Fruit fly (Drosophila melanogaster) ovary, adult (tissue): Measurements from ENCODE around the gene PRL-1.
A peak's percentile ranks its signal among the peaks of the same experiment; 100 is the strongest.

Source experiments
- CG17801 ChIP-seq: fragments of 200-800 bp; optimal IDR thresholded peaks from 2 replicates; lab custom pipeline; 2019; ENCODE audit warnings: missing biosample characterization, mild to moderate bottlenecking, missing genetic modification characterization, moderate library complexity; ENCODE audit not compliant: partially characterized antibody

The PRL-1 gene

DNA sequence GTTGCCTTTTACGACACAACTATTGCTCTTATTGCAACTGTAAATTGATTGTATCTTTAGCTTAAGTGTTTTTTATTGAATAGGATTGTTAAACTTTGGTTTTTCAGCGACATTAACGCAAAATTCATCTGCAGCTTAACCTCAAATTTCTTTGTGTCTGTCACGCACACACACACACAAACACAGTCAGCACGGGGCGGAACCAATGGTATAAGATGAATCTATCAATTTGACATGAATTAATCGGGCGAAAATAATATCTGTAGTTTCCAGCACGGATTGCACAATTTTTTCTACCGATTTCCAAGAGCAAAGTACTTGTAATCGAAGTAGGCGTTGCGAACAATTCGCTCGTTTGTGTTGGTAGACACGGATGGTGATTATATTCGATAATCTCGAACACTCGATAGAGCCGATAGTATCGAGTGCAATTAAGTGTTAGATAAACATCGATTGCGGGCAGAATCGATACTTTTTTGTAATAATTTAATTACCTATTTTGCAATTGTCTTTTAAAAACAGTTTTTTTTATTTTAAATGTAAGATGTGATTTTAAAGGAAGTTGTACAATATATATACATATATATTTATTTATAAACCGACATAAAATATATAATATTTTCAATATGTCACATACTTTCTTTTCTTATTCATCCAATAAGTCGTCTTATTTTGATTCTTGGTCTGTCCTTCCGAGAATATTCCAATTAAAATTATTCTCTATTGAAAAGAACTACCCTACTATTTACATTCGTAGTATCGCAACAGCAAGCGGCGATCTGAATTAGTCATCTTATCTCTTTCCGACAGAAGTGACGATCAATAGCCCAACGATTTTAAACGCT lies at the start of gene PRL-1, which contains the start of gene EndoGI:
Gene PRL-1 (minus strand): TSS at position 380 of the 845 bp plus-strand sequence.
Gene EndoGI (plus strand): TSS at position 462 of the 845 bp plus-strand sequence.
- peak; percentile 97 for TF ChIP-seq CG17801

DNA sequence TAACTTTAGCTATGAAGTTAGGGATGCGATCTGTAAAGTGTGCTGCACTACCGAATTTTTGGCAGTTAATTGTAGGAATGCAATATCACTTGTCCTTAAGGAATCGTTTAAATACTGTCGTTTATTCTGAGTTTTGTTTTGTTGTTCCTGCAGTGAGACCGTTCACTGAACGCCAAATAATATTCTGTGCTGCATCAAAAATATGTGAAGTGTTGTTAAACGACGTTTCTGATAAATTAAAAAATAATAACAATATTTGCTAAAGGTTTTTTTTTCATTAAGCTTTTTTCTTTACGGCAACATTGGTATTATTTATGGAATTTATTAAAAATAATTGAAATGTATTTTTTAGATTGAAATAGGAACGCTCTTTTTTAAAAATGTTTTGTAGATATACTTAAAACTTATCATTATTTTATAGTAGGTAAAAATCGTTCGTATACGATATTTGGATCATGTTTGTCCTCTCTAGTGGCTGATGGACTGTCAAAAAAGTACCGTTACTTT lies 45.4 kb upstream of the PRL-1 start, which contains the start of gene GMF:
Gene GMF (minus strand): TSS at position 182 of the 507 bp plus-strand sequence.
- TF ChIP-seq CG17801, result peak; percentile 51

DNA sequence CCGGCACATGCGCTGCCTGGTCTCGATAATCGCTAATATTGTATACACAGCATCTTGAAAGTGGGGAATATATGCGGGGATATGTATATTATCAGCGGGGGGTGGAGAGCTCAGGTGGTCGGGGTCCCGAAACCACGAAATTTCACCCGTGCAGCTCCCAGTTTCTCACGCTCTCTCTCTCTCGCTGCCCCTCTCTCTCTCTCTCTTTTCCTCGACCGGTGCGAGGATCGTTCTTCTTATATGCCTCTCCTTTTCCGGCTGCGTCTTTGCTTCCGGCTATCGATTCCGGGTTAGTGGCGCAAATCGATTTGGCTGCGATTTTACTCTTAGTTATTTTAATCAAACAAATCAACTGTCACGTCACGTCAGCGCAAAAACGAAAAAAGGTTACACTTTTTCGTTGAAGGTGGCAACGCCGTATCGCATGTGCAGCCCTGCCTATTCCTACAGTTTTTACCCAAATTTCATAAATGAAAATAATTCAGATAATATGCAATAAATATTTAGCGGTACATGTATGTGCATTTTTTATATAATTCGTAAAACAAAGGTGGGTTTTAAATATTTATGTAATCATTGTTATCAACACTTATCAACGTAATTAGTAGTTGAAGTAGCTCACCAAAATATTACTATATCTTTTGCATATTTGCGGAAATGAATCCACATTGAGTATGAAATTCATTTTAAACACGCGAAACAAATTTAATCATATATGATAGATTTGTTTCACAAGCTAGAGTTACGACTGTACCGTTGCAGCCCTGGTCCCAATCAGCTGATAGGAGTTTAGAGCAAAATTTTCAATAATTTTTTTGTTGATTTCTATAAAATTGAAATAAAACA lies 42.3 kb upstream of the PRL-1 start, which contains the start of the genes heix and CG17328:
Gene heix (minus strand): TSS at position 393 of the 846 bp plus-strand sequence.
Gene CG17328 (plus strand): TSS at position 478 of the 846 bp plus-strand sequence.
- TF ChIP-seq CG17801, result peak; percentile 55

DNA sequence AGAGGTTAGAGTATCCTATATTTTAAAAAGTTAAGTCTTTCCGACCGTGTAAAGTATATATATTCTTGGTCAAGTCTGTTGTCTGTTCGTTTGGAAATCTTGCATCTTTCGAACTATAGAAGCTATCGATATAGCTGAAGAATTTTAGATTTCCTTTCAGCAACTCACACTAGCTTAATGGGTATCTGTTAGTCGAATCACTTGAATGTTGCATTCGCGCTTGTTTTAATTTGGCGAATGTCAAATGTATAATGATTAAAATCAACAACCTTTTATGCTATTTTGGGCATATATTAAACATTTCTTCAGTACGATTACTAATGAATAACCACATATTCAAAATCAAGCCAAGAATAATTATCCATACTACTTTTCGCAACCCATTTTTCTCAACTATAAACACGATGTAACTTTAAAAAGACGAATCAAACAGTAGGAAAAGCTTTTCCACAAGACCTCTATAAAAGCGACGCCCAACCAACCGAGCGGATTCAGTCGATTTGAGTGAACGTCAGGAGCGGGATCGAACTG lies 36.4 kb upstream of the PRL-1 start, which contains the start of gene Cyp303a1:
Gene Cyp303a1 (plus strand): TSS at position 481 of the 531 bp plus-strand sequence.
- TF ChIP-seq CG17801, result no peak

DNA sequence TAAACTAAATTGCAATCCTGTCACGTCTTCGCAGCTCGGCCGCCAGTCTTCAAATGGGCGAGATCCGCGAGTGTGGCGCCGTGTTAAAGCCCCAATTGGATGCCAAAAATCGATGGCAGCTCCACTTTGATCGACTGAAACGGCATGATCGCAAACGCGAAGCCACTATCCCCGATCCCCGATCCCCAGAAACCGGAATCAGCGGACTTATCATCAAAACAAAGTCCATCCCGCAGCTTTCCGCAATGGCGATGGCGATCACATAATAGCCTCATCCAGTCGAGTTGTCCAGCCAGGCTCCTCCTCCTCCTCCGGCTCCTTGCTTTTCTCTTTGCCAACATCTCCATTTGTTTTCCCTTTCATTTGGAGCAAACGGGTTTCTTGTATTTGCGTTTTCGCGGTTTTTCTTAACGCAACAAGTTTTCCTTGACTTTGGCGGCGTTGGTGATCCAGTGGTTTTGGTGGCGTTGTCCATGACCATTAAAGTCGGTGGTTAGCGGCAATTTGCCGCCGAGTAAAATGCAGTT lies 35.6 kb upstream of the PRL-1 start, which contains the start of gene CG13258:
Gene CG13258 (minus strand): TSS at position 51 of the 527 bp plus-strand sequence.
- TF ChIP-seq CG17801, result no peak

DNA sequence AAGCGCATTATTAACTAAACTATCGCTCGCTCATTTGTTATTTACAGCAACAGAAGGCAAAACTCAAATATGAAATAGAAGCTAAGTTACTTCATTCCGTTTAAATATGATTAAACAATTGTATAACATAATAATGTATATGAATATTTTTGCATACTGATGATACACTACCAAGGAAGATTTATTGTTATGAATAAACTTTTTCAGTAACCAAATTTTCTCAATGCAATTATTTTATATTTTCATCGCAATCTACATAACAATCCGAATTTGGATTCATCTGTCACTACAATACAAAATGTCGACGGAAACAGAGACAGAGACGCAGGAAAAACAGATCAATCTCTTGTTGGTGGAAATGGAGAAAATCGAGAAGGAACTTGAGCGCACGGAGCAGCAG lies 33.6 kb upstream of the PRL-1 start, which contains the start of gene CG17329:
Gene CG17329 (plus strand): TSS at position 301 of the 400 bp plus-strand sequence.
- no peak for TF ChIP-seq CG17801

DNA sequence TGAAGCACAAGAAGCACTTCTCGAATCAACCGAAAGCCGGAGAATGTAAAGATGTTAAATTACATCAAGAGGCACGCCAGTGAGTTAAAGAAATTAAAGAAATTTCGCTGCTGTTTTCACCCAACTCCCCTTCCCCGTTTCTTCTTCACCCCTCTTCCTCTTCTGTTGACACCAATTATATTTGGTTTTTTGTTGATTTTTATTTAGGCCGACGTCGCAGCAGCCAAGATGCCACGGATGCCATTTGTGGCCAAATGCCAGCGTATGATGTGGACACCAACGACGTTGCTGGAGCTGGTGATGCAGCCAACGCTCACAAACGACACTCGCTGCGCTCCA lies 31.0 kb upstream of the PRL-1 start:
- no peak for TF ChIP-seq CG17801

DNA sequence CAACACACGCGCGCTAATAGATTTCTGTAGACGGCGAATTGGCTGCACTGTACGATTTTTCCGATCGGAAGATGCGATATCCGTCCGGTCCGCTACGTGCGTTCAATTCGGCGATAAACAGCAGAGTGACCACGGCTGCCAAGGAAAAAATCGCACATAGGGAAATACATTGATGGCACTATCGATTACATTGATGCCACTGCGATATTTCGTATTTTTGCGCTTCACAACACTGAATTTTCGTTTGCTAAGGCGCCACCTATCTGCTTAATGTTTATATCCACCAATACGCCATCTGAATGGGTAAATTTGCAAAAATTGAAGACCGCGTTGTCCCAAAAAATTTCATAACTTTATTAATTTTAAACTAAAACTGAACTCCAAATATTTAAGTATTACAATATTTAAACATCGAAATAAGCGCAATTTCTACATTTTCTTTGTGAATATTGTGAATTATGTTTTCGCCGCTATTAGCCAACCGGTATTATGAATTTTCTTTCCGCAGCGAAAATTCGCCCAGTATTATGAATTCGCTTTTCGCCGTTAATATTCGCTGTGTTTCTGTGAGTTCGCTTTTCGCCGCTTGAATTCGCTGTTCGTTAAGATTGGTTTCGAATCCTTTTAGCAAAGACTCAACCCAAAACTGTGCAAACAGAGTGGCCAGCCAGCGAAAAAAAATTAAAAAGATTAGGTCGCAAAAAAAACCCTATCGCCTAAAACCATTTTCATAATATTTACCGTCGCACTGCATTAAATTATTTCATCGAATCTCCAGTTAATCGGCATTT lies 30.4 kb upstream of the PRL-1 start, which contains the start of the genes crp and pkaap:
Gene crp (minus strand): TSS at position 129 of the 791 bp plus-strand sequence.
Gene pkaap (plus strand): TSS at position 689 of the 791 bp plus-strand sequence.
- TF ChIP-seq CG17801, result peak; percentile 71

DNA sequence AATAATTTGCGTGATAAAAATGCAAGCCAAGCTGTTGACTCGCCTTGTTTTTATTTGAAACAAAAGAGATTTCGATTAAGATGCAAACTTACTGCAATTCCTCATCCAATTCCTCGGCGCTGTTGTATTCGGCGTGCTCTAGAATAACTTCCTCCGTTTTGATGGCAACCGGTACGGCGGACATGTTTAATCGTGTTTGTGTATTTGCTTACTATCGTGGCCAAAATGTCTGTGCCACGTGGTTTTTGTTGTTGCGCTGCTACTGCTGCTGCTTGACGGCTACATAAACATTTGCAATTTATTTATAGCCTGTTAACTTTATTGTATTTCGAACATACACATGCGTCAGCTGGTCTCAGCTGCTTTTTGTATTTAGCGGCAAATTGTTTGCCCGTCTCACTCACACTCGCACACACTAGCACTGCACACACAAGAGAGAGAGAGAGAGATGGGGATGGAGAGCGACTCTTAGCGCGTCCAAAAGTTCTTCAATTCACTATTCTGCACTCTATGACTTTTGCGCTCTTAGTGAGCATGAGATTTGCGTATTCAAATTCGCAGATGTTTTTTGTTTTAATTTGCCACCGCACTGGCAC lies 29.7 kb upstream of the PRL-1 start:
- TF ChIP-seq CG17801, result no peak

DNA sequence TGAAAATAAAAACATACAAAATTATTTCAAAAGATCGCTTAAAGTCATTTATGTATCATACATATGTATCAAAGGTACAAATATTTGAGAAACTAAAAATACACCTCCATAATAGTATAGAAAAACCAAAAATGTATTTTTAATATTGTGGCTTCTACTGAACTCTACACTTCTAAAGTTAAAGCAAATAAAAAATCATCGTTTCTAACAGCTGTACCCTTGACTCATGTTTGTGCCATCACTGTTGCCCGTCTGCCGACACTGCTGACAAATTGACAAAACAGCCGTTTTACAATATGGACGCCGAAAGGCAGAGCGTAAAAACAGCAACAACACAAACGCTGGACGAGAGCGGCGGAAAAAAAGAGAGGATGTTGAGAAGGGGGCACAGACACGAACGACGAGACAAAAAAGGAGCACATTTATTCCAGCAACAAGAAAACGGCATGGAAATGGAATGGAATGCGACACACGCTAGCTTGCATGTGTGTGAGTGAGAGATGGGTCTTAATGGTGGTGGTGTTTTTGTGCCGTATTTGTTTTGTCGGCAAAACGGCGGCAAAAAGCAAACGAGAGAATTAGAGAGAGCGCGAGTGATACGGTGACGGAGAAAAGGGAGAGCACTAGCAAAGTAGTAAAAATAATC lies 29.1 kb upstream of the PRL-1 start:
- TF ChIP-seq CG17801, result peak; percentile 44

DNA sequence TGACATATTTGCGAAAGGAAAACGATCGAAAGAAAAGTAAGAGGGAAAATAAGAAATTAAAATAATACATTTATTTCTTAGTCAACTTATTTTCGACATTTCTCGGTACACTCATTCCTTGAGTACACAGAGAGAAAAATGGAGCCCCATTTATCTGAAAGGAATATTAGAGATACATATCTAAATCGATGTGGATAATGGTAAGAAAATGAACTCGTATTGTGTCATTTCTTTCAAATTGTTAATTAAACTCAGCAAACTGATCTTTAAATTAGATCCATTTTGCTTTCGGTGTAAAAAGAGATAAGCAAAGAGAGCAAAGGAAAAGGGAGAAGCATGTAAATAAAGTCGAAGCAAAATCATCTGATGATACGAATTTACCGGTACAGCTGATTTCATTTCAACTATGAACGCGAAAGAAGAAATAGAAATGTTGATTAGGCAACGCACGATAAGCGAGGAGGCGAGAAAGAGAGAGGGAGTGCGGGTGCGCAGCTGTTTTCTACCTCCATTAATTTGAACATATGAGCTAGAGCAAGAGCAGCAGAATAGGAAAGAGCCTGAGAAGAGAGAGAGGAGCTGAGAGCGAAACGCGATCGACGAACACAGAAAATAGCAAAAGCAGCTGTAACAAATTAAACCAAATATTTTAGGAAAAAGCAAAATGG lies 28.4 kb upstream of the PRL-1 start:
- peak; percentile 80 for TF ChIP-seq CG17801

DNA sequence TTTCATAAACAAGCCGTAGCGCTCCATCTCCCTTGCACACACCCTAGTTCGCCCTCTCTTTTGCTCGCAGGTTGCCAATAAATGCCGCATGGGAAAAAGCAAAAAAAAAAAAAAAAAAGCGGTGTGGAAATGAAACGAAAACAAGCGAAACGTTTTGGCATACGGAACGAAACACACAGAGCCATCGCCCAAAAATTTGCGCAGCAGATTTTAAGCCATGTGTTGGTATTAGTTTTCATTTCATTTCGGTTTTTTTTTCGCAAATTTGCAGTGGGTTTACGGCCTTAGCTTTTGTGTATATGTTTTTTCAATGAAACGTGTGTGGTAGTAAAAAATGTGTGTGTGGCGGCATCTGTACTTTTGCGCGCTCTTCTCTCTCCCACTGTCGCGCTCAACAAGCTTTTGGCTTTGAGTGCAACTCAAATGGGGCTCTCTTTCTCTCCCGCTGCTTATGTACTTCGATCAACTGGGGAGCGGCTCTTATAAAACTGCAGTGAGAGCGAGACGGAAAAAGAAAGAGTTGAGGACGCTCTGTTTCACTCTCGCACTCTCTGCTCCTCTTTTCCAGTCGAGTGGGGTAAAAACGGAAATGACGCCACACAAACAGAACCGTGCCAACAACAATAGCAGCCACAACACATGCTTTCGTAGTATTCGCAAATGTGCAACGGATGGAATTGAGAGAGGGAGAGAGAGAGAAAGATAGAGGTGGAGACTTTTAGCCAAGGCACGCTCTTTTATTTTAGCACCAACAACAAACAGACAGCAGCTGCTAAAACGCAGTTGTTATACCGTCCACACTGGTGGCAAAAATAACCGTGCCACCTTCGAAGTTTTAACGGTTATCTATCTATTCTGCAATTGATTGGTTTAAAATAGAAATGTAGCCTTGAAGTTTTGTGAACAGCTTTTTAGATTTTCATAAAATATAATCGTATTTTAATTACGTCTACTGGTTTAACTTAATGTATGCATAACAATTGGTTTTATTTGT lies 27.2 kb upstream of the PRL-1 start:
- peak; percentile 76 for TF ChIP-seq CG17801
